Fruit fly (Drosophila melanogaster) whole organism, wandering third instar larva: ENCODE data around the gene mbo.

Experiments
- Abd-B ChIP-seq: fragments of >200 bp; optimal IDR thresholded peaks from 2 replicates; lab custom pipeline; 2017; ENCODE audit warnings: missing biosample characterization, missing genetic modification characterization
- CG32264 ChIP-seq: fragments of 200-800 bp; sonication (Bioruptor generic); optimal IDR thresholded peaks from 2 replicates; lab custom pipeline; 2016; ENCODE audit warnings: missing biosample characterization, missing genetic modification characterization
- CG9705 ChIP-seq: fragments of 200-800 bp; sonication (Bioruptor generic); optimal IDR thresholded peaks from 2 replicates; lab custom pipeline; 2018; ENCODE audit warnings: missing biosample characterization, mild to moderate bottlenecking, missing genetic modification characterization
- CrebA ChIP-seq: fragments of 200-800 bp; sonication (Bioruptor generic); optimal IDR thresholded peaks from 2 replicates; lab custom pipeline; 2016; ENCODE audit warnings: missing biosample characterization, mild to moderate bottlenecking, missing genetic modification characterization, borderline replicate concordance
- Dfd ChIP-seq: fragments of >200 bp; optimal IDR thresholded peaks from 2 replicates; lab custom pipeline; 2017; ENCODE audit warnings: missing biosample characterization, missing genetic modification characterization
- Dif ChIP-seq: fragments of 200-275, 200-300 bp; sonication (Bioruptor generic); optimal IDR thresholded peaks from 2 replicates; lab custom pipeline; 2018; ENCODE audit warnings: missing biosample characterization, missing genetic modification characterization; ENCODE audit not compliant: partially characterized antibody
- GATAd ChIP-seq: sonication (Bioruptor generic); optimal IDR thresholded peaks from 2 replicates; lab custom pipeline; 2016; ENCODE audit warnings: missing biosample characterization, missing genetic modification characterization
- HLH106 ChIP-seq: fragments of 200-800 bp; optimal IDR thresholded peaks from 3 replicates; lab custom pipeline; 2019; ENCODE audit warnings: missing biosample characterization, mild to moderate bottlenecking, missing genetic modification characterization, moderate library complexity
- Hnf4 ChIP-seq: fragments of 200-800 bp; sonication (Bioruptor generic); optimal IDR thresholded peaks from 2 replicates; lab custom pipeline; 2016; ENCODE audit warnings: missing biosample characterization, mild to moderate bottlenecking, missing genetic modification characterization
- Hr78 ChIP-seq: fragments of >200 bp; optimal IDR thresholded peaks from 2 replicates; lab custom pipeline; 2017; ENCODE audit warnings: missing biosample characterization, missing genetic modification characterization
- Hr83 ChIP-seq: fragments of 200-300 bp; sonication (Bioruptor generic); optimal IDR thresholded peaks from 2 replicates; lab custom pipeline; 2016; ENCODE audit warnings: missing biosample characterization, mild to moderate bottlenecking, missing genetic modification characterization, moderate library complexity; ENCODE audit not compliant: poor library complexity, severe bottlenecking
- Jra ChIP-seq: sonication (Bioruptor generic); optimal IDR thresholded peaks from 2 replicates; lab custom pipeline; 2016; ENCODE audit warnings: missing biosample characterization, missing genetic modification characterization
- Mio ChIP-seq: sonication (Bioruptor generic); optimal IDR thresholded peaks from 2 replicates; lab custom pipeline; 2016; ENCODE audit warnings: missing biosample characterization, missing genetic modification characterization
- Myc ChIP-seq: fragments of >200 bp; optimal IDR thresholded peaks from 2 replicates; lab custom pipeline; 2017
- N ChIP-seq: fragments of >200 bp; optimal IDR thresholded peaks from 2 replicates; lab custom pipeline; 2018; ENCODE audit warnings: missing biosample characterization, missing external identifiers, missing genetic modification characterization
- OdsH ChIP-seq: fragments of 200-800 bp; sonication (Bioruptor generic); optimal IDR thresholded peaks from 2 replicates; lab custom pipeline; 2016; ENCODE audit warnings: missing biosample characterization, mild to moderate bottlenecking, missing genetic modification characterization
- Rel ChIP-seq, 2 experiments: fragments of 200-800 bp; sonication (Bioruptor generic) in 1 of 2; optimal IDR thresholded peaks; 2 replicates in 1 of 2; 3 replicates in 1 of 2; lab custom pipeline; 2016 to 2019; ENCODE audit warnings: mild to moderate bottlenecking in 2 of 2, missing biosample characterization in 2 of 2, missing genetic modification characterization in 2 of 2, moderate library complexity in 1 of 2
- Sp1 ChIP-seq: fragments of 200-800 bp; sonication (Bioruptor generic); optimal IDR thresholded peaks from 3 replicates; lab custom pipeline; 2019; ENCODE audit warnings: missing biosample characterization, mild to moderate bottlenecking, missing genetic modification characterization, moderate library complexity
- Vsx2 ChIP-seq: fragments of 200-300, 225-300 bp; sonication (Bioruptor generic); optimal IDR thresholded peaks from 2 replicates; lab custom pipeline; 2018; ENCODE audit warnings: missing biosample characterization, missing genetic modification characterization; ENCODE audit not compliant: partially characterized antibody
- br ChIP-seq: fragments of 200-800 bp; sonication (Bioruptor generic); optimal IDR thresholded peaks from 2 replicates; lab custom pipeline; 2016; ENCODE audit warnings: missing biosample characterization, missing genetic modification characterization
- brk ChIP-seq: fragments of 200-800 bp; sonication (Bioruptor generic); optimal IDR thresholded peaks from 2 replicates; lab custom pipeline; 2016; ENCODE audit warnings: missing biosample characterization, mild to moderate bottlenecking, missing genetic modification characterization
- dl ChIP-seq, 2 experiments: fragments of 175-275, 200-275 bp in 1 of 2; fragments of 200-275 bp in 1 of 2; sonication (Bioruptor generic); optimal IDR thresholded peaks; lab custom pipeline; 2018; ENCODE audit warnings: mild to moderate bottlenecking in 2 of 2, missing biosample characterization in 2 of 2, missing genetic modification characterization in 2 of 2, moderate library complexity in 2 of 2; ENCODE audit not compliant: partially characterized antibody in 2 of 2, insufficient read depth in 1 of 2
- dmrt93B ChIP-seq: fragments of 200-800 bp; sonication (Bioruptor generic); optimal IDR thresholded peaks from 2 replicates; lab custom pipeline; 2018; ENCODE audit warnings: missing biosample characterization, mild to moderate bottlenecking, missing genetic modification characterization
- dsf ChIP-seq: sonication (Bioruptor generic); optimal IDR thresholded peaks from 2 replicates; lab custom pipeline; 2016; ENCODE audit warnings: missing biosample characterization, missing genetic modification characterization, borderline replicate concordance
- ey ChIP-seq: fragments of 200-800 bp; sonication (Bioruptor generic); optimal IDR thresholded peaks from 2 replicates; lab custom pipeline; 2016; ENCODE audit warnings: missing biosample characterization, missing genetic modification characterization
- foxo ChIP-seq, 2 experiments: fragments of 200-800 bp; sonication (Bioruptor generic); optimal IDR thresholded peaks; 2 replicates in 1 of 2; 3 replicates in 1 of 2; lab custom pipeline; 2016 to 2017; ENCODE audit warnings: missing biosample characterization in 2 of 2, missing genetic modification characterization in 2 of 2
- fru ChIP-seq: fragments of 200-800 bp; sonication (Bioruptor generic); optimal IDR thresholded peaks from 3 replicates; lab custom pipeline; 2016; ENCODE audit warnings: missing biosample characterization, mild to moderate bottlenecking, missing genetic modification characterization
- h ChIP-seq: fragments of 200-800 bp; sonication (Bioruptor generic); optimal IDR thresholded peaks from 3 replicates; lab custom pipeline; 2016; ENCODE audit warnings: missing biosample characterization, mild to moderate bottlenecking, missing genetic modification characterization
- jim ChIP-seq: fragments of 175-275, 200-325 bp; sonication (Bioruptor generic); optimal IDR thresholded peaks from 2 replicates; lab custom pipeline; 2016; ENCODE audit warnings: missing biosample characterization, mild to moderate bottlenecking, missing genetic modification characterization
- lola ChIP-seq: fragments of >200 bp; optimal IDR thresholded peaks from 2 replicates; lab custom pipeline; 2017; ENCODE audit warnings: missing biosample characterization, missing genetic modification characterization
- pan ChIP-seq: fragments of >200 bp; optimal IDR thresholded peaks from 2 replicates; lab custom pipeline; 2017
- psq ChIP-seq: fragments of 200-800 bp; sonication (Bioruptor generic); optimal IDR thresholded peaks from 3 replicates; lab custom pipeline; 2017; ENCODE audit warnings: missing biosample characterization, mild to moderate bottlenecking, missing genetic modification characterization, moderate library complexity
- rgr ChIP-seq: fragments of 200-800 bp; sonication (Bioruptor generic); optimal IDR thresholded peaks from 3 replicates; lab custom pipeline; 2016; ENCODE audit warnings: missing biosample characterization, mild to moderate bottlenecking, missing genetic modification characterization
- sage ChIP-seq: fragments of 200-800 bp; sonication (Bioruptor generic); optimal IDR thresholded peaks from 2 replicates; lab custom pipeline; 2016; ENCODE audit warnings: missing biosample characterization, mild to moderate bottlenecking, missing genetic modification characterization
- sv ChIP-seq: fragments of 200-800 bp; sonication (Bioruptor generic); optimal IDR thresholded peaks from 3 replicates; lab custom pipeline; 2016; ENCODE audit warnings: missing biosample characterization, missing genetic modification characterization
- tai ChIP-seq: sonication (Bioruptor generic); optimal IDR thresholded peaks from 2 replicates; lab custom pipeline; 2016; ENCODE audit warnings: missing biosample characterization, missing genetic modification characterization
- usp ChIP-seq: fragments of >200 bp; optimal IDR thresholded peaks from 2 replicates; lab custom pipeline; 2017; ENCODE audit warnings: missing biosample characterization, missing genetic modification characterization
- woc ChIP-seq: sonication (Bioruptor generic); optimal IDR thresholded peaks from 2 replicates; lab custom pipeline; 2016; ENCODE audit warnings: missing biosample characterization, mild to moderate bottlenecking, missing genetic modification characterization

mbo gene

dm6 chr3R:12627691-12628148, 51.1 kb downstream of the mbo start, which contains the start of the genes Vha55 and Snx3:
TSS of gene Vha55 (minus strand) at chr3R:12627829.
TSS of gene Snx3 (plus strand) at chr3R:12628031.
- no peak for TF ChIP-seq tai (GFP tag; lab: Kevin White, UChicago)
- TF ChIP-seq psq (GFP tag; lab: Kevin White, UChicago) = no peak
- peak; percentile 3 for TF ChIP-seq woc (GFP tag; lab: Kevin White, UChicago)
- peak; percentile 33 for TF ChIP-seq CG9705 (GFP tag; lab: Kevin White, UChicago)
- TF ChIP-seq h (GFP tag; lab: Kevin White, UChicago) = peak; percentile 78
- no peak for TF ChIP-seq dsf
- peak; percentile 53 for TF ChIP-seq jim (GFP tag; lab: Kevin White, UChicago)
- no peak for TF ChIP-seq lola
- peak; percentile 87 for TF ChIP-seq Hnf4 (GFP tag; lab: Kevin White, UChicago)
- TF ChIP-seq CG32264 = no peak
- TF ChIP-seq Dif (GFP tag; lab: Kevin White, UChicago) = no peak
- TF ChIP-seq Mio = no peak
- peak; percentile 56 for TF ChIP-seq br (GFP tag; lab: Kevin White, UChicago)
- TF ChIP-seq CrebA (GFP tag; lab: Kevin White, UChicago) = no peak
- no peak for TF ChIP-seq GATAd
- peak in 1 of 2 experiments; percentile 84 for TF ChIP-seq foxo (GFP tag; optimal IDR thresholded peaks at IDR 0.05; lab: Kevin White, UChicago)
- peak; percentile 25 for TF ChIP-seq Sp1 (GFP tag; lab: Kevin White, UChicago)
- TF ChIP-seq sv (GFP tag; lab: Kevin White, UChicago) = peak; percentile 76
- no peak for TF ChIP-seq Dfd
- no peak for TF ChIP-seq brk (GFP tag; lab: Kevin White, UChicago)
- TF ChIP-seq Hr83 = peak; percentile 96
- TF ChIP-seq Rel (GFP tag; optimal IDR thresholded peaks at IDR 0.05; lab: Kevin White, UChicago) = no peak
- TF ChIP-seq Rel (tag; optimal IDR thresholded peaks at IDR 0.05; lab: Kevin White, UChicago) = peak; percentile 66
- TF ChIP-seq pan (lab: Kevin White, UChicago) = no peak
- peak; percentile 31 for TF ChIP-seq fru (GFP tag; lab: Kevin White, UChicago)
- no peak for TF ChIP-seq usp (GFP tag; lab: Kevin White, UChicago)
- TF ChIP-seq Vsx2 (GFP tag; lab: Kevin White, UChicago) = no peak
- no peak for TF ChIP-seq N (GFP tag; lab: Kevin White, UChicago)
- TF ChIP-seq OdsH (GFP tag; lab: Kevin White, UChicago) = peak; percentile 13
- peak; percentile 55 for TF ChIP-seq ey (GFP tag; lab: Kevin White, UChicago)
- peak; percentile 84 for TF ChIP-seq Jra (GFP tag; lab: Kevin White, UChicago)
- TF ChIP-seq dmrt93B (GFP tag; lab: Kevin White, UChicago) = peak; percentile 37
- peak; percentile 73 for TF ChIP-seq HLH106
- no peak for TF ChIP-seq Hr78
- TF ChIP-seq Abd-B (GFP tag; lab: Kevin White, UChicago) = no peak
- peak; percentile 75 for TF ChIP-seq Myc (lab: Kevin White, UChicago)
- no peak for TF ChIP-seq sage (GFP tag; lab: Kevin White, UChicago)
- TF ChIP-seq dl (GFP tag; optimal IDR thresholded peaks at IDR 0.05; lab: Kevin White, UChicago; ENCODE audit: insufficient read depth in 1 of 2, partially characterized antibody in 2 of 2) = no peak
- TF ChIP-seq rgr (GFP tag; lab: Kevin White, UChicago) = peak; percentile 79

dm6 chr3R:12626674-12627382, 52.0 kb downstream of the mbo start:
- TF ChIP-seq Jra (GFP tag; lab: Kevin White, UChicago) (no peak), psq (GFP tag; lab: Kevin White, UChicago) (peak; percentile 94)
- TF ChIP-seq, all 38 proteins: peak for 1
